Fruit fly (Drosophila melanogaster) S2 (cell line): ENCODE measurements around the gene CG42529.

ENCODE experiments used
- CG8478 ChIP-seq: fragments of >200 bp; optimal IDR thresholded peaks from 2 replicates; lab custom pipeline; 2018
- CTCF ChIP-seq, 2 experiments: fragments of >200 bp; optimal IDR thresholded peaks; 2 replicates each; lab custom pipeline; 2018

dm6 chr3L:19778530-19778929 is 49.7 kb downstream of the CG42529 start:
- TF ChIP-seq CG8478 (no peak), CTCF (optimal IDR thresholded peaks at IDR 0.05; lab: Kevin White, UChicago) (no peak)
